Fruit fly (Drosophila melanogaster) whole organism, embryonic: ENCODE data around the gene CG13239.

Source experiments
- B-H2 ChIP-seq: fragments of 200-800 bp; sonication (Bioruptor generic); optimal IDR thresholded peaks from 2 replicates; lab custom pipeline; 2018; ENCODE audit warnings: missing biosample characterization, mild to moderate bottlenecking, missing genetic modification characterization
- CG10267 ChIP-seq: fragments of 200-800 bp; sonication (Bioruptor generic); optimal IDR thresholded peaks from 2 replicates; lab custom pipeline; 2018; ENCODE audit warnings: missing biosample characterization, mild to moderate bottlenecking, missing genetic modification characterization, moderate library complexity
- CG10431 ChIP-seq: fragments of 200-800 bp; sonication (Bioruptor generic); optimal IDR thresholded peaks from 3 replicates; lab custom pipeline; 2018; ENCODE audit warnings: missing biosample characterization, mild to moderate bottlenecking, missing genetic modification characterization
- CG10462 ChIP-seq: fragments of 200-800 bp; sonication (Bioruptor generic); optimal IDR thresholded peaks from 2 replicates; lab custom pipeline; 2016; ENCODE audit warnings: missing biosample characterization, missing genetic modification characterization
- CG13424 ChIP-seq: fragments of 200-800 bp; sonication (Bioruptor generic); optimal IDR thresholded peaks from 2 replicates; lab custom pipeline; 2019; ENCODE audit warnings: missing biosample characterization, mild to moderate bottlenecking, missing genetic modification characterization, moderate library complexity
- CG16863 ChIP-seq: fragments of 200-800 bp; sonication (Bioruptor generic); optimal IDR thresholded peaks from 3 replicates; lab custom pipeline; 2016; ENCODE audit warnings: missing biosample characterization, missing genetic modification characterization
- CG17612 ChIP-seq: fragments of 200-800 bp; sonication (Bioruptor generic); IDR thresholded peaks from 2 replicates; pipeline ENCODE4 v1.3.6; 2022; ENCODE audit warnings: missing biosample characterization, missing genetic modification characterization
- CG18764 ChIP-seq: fragments of 200-800 bp; sonication (Bioruptor generic); optimal IDR thresholded peaks from 3 replicates; lab custom pipeline; 2016; ENCODE audit warnings: missing biosample characterization, missing genetic modification characterization
- CG2116 ChIP-seq: fragments of 200-800 bp; sonication (Bioruptor generic); optimal IDR thresholded peaks from 3 replicates; lab custom pipeline; 2018; ENCODE audit warnings: missing biosample characterization, mild to moderate bottlenecking, missing genetic modification characterization
- CG30403 ChIP-seq: fragments of 200-800 bp; sonication (Bioruptor generic); optimal IDR thresholded peaks from 3 replicates; lab custom pipeline; 2016; ENCODE audit warnings: missing biosample characterization, missing genetic modification characterization
- CG3995 ChIP-seq: fragments of 200-800 bp; sonication (Bioruptor generic); optimal IDR thresholded peaks from 3 replicates; lab custom pipeline; 2016; ENCODE audit warnings: missing biosample characterization, missing genetic modification characterization
- CG4328 ChIP-seq: fragments of 200-800 bp; sonication (Bioruptor generic); optimal IDR thresholded peaks from 3 replicates; lab custom pipeline; 2017; ENCODE audit warnings: missing biosample characterization, missing genetic modification reagents, missing genetic modification characterization
- CG4854 ChIP-seq: fragments of 200-800 bp; sonication (Bioruptor generic); optimal IDR thresholded peaks from 2 replicates; lab custom pipeline; 2016; ENCODE audit warnings: missing biosample characterization, missing genetic modification characterization, inconsistent platforms
- CG5180 ChIP-seq: fragments of 200-800 bp; sonication (Bioruptor generic); optimal IDR thresholded peaks from 3 replicates; lab custom pipeline; 2017; ENCODE audit warnings: missing biosample characterization, missing genetic modification characterization, mild to moderate bottlenecking, moderate library complexity, missing genetic modification reagents
- CG6254 ChIP-seq: fragments of 200-800 bp; sonication (Bioruptor generic); optimal IDR thresholded peaks from 3 replicates; lab custom pipeline; 2017; ENCODE audit warnings: mild to moderate bottlenecking, missing biosample characterization, missing genetic modification reagents, missing genetic modification characterization
- CG7271 ChIP-seq: fragments of 200-800 bp; sonication (Bioruptor generic); optimal IDR thresholded peaks from 2 replicates; lab custom pipeline; 2018; ENCODE audit warnings: missing biosample characterization, mild to moderate bottlenecking, missing genetic modification characterization, moderate library complexity
- CG7372 ChIP-seq: fragments of 200-800 bp; sonication (Bioruptor generic); IDR thresholded peaks from 2 replicates; pipeline ENCODE4 v1.3.6; 2022; ENCODE audit warnings: missing biosample characterization, missing genetic modification characterization
- CG8089 ChIP-seq: fragments of 200-800 bp; sonication (Bioruptor generic); optimal IDR thresholded peaks from 3 replicates; lab custom pipeline; 2016; ENCODE audit warnings: missing biosample characterization, missing genetic modification characterization
- CG8388 ChIP-seq: fragments of 200-800 bp; sonication (Bioruptor generic); optimal IDR thresholded peaks from 2 replicates; lab custom pipeline; 2019; ENCODE audit warnings: missing biosample characterization, mild to moderate bottlenecking, missing genetic modification characterization, moderate library complexity
- CG8924 ChIP-seq: fragments of 200-800 bp; optimal IDR thresholded peaks from 3 replicates; lab custom pipeline; 2019; ENCODE audit warnings: missing biosample characterization, mild to moderate bottlenecking, missing genetic modification characterization, moderate library complexity
- CG9727 ChIP-seq: fragments of 200-800 bp; sonication (Bioruptor generic); optimal IDR thresholded peaks from 3 replicates; lab custom pipeline; 2017; ENCODE audit warnings: missing biosample characterization, mild to moderate bottlenecking, missing genetic modification characterization
- CG9797 ChIP-seq: fragments of 200-800 bp; sonication (Bioruptor generic); optimal IDR thresholded peaks from 3 replicates; lab custom pipeline; 2018; ENCODE audit warnings: missing biosample characterization, mild to moderate bottlenecking, missing genetic modification characterization
- Dll ChIP-seq: fragments of 200-800 bp; sonication (Bioruptor generic); IDR thresholded peaks from 4 replicates; pipeline ENCODE4 v1.3.6; 2022; ENCODE audit warnings: missing biosample characterization, missing genetic modification characterization; ENCODE audit not compliant: partially characterized antibody
- abd-A ChIP-seq: fragments of 200-800 bp; sonication (Bioruptor generic); optimal IDR thresholded peaks from 3 replicates; lab custom pipeline; 2019; ENCODE audit warnings: missing biosample characterization, mild to moderate bottlenecking, missing genetic modification characterization, moderate library complexity
- cad ChIP-seq: fragments of >200 bp; optimal IDR thresholded peaks from 2 replicates; lab custom pipeline; 2017; ENCODE audit warnings: missing biosample characterization, missing genetic modification characterization
- cato ChIP-seq: fragments of 200-800 bp; sonication (Bioruptor generic); optimal IDR thresholded peaks from 2 replicates; lab custom pipeline; 2016; ENCODE audit warnings: missing biosample characterization, missing genetic modification characterization, borderline replicate concordance
- chinmo ChIP-seq: fragments of 200-800 bp; sonication (Bioruptor generic); IDR thresholded peaks from 4 replicates; pipeline ENCODE4 v1.3.6; 2022; ENCODE audit warnings: missing biosample characterization, missing genetic modification characterization; ENCODE audit not compliant: partially characterized antibody
- dmrt99B ChIP-seq: fragments of 200-800 bp; sonication (Bioruptor generic); optimal IDR thresholded peaks from 2 replicates; lab custom pipeline; 2018; ENCODE audit warnings: missing biosample characterization, mild to moderate bottlenecking, missing genetic modification characterization, moderate library complexity
- en ChIP-seq: fragments of 200-800 bp; sonication (Bioruptor generic); optimal IDR thresholded peaks from 2 replicates; lab custom pipeline; 2016; ENCODE audit warnings: missing biosample characterization, missing genetic modification characterization
- eve ChIP-seq, 2 experiments: fragments of >200 bp; optimal IDR thresholded peaks; 2 replicates each; lab custom pipeline; 2017; ENCODE audit warnings: missing biosample characterization in 2 of 2, missing genetic modification characterization in 2 of 2
- exex ChIP-seq: fragments of 200-800 bp; sonication (Bioruptor generic); optimal IDR thresholded peaks from 4 replicates; lab custom pipeline; 2018; ENCODE audit warnings: missing biosample characterization, mild to moderate bottlenecking, missing genetic modification characterization, moderate library complexity
- hb ChIP-seq: fragments of 200-800 bp; sonication (Bioruptor generic); IDR thresholded peaks from 3 replicates; pipeline ENCODE4 v1.3.6; 2022; ENCODE audit warnings: missing biosample characterization, missing genetic modification characterization; ENCODE audit not compliant: partially characterized antibody
- hkb ChIP-seq, 2 experiments: fragments of 200-800 bp in 1 of 2; fragments of >200 bp in 1 of 2; sonication (Bioruptor generic) in 1 of 2; IDR thresholded peaks in 1 of 2; optimal IDR thresholded peaks in 1 of 2; 2 replicates each; pipeline versions ENCODE4 v1.3.6 to Lab custom; 2017 to 2022; ENCODE audit warnings: missing biosample characterization in 1 of 2, missing genetic modification characterization in 1 of 2
- inv ChIP-seq: fragments of 200-800 bp; sonication (Bioruptor generic); IDR thresholded peaks from 2 replicates; pipeline ENCODE4 v1.3.6; 2022; ENCODE audit warnings: missing biosample characterization, missing genetic modification characterization; ENCODE audit not compliant: partially characterized antibody
- jing ChIP-seq: fragments of 200-800 bp; sonication (Bioruptor generic); optimal IDR thresholded peaks from 2 replicates; lab custom pipeline; 2018; ENCODE audit warnings: missing biosample characterization, mild to moderate bottlenecking, missing genetic modification characterization
- lov ChIP-seq, 2 experiments: fragments of 200-800 bp in 1 of 2; fragments of >200 bp in 1 of 2; sonication (Bioruptor generic) in 1 of 2; IDR thresholded peaks in 1 of 2; optimal IDR thresholded peaks in 1 of 2; 2 replicates in 1 of 2; 3 replicates in 1 of 2; pipeline versions ENCODE4 v1.3.6 to Lab custom; 2017 to 2022; ENCODE audit warnings: missing biosample characterization in 1 of 2, missing genetic modification characterization in 1 of 2
- mirr ChIP-seq: fragments of 200-800 bp; sonication (Bioruptor generic); optimal IDR thresholded peaks from 3 replicates; lab custom pipeline; 2018; ENCODE audit warnings: missing biosample characterization, mild to moderate bottlenecking, missing genetic modification characterization
- oc ChIP-seq: fragments of 200-800 bp; sonication (Bioruptor generic); optimal IDR thresholded peaks from 2 replicates; lab custom pipeline; 2018; ENCODE audit warnings: missing biosample characterization, mild to moderate bottlenecking, missing genetic modification characterization, moderate library complexity
- otp ChIP-seq: fragments of 200-800 bp; sonication (Bioruptor generic); IDR thresholded peaks from 3 replicates; pipeline ENCODE4, ENCODE4 v1.3.6; 2022; ENCODE audit warnings: missing biosample characterization, missing genetic modification characterization
- pb ChIP-seq: fragments of 200-800 bp; sonication (Bioruptor generic); optimal IDR thresholded peaks from 3 replicates; lab custom pipeline; 2016; ENCODE audit warnings: missing biosample characterization, missing genetic modification characterization
- peb ChIP-seq: fragments of 200-800 bp; sonication (Bioruptor generic); IDR thresholded peaks from 2 replicates; pipeline ENCODE4 v1.3.6; 2022; ENCODE audit warnings: missing biosample characterization, missing genetic modification characterization
- pho ChIP-seq: fragments of 200-800 bp; sonication (Bioruptor generic); optimal IDR thresholded peaks from 2 replicates; lab custom pipeline; 2016; ENCODE audit warnings: missing biosample characterization, missing genetic modification characterization
- pros ChIP-seq: fragments of 200-800 bp; sonication (Bioruptor generic); optimal IDR thresholded peaks from 3 replicates; lab custom pipeline; 2019; ENCODE audit warnings: missing biosample characterization, mild to moderate bottlenecking, missing genetic modification characterization, moderate library complexity
- ro ChIP-seq: fragments of 200-800 bp; sonication (Bioruptor generic); IDR thresholded peaks from 2 replicates; pipeline ENCODE4 v1.3.6; 2022; ENCODE audit warnings: missing biosample characterization, missing genetic modification characterization
- slou ChIP-seq: fragments of 200-800 bp; sonication (Bioruptor generic); optimal IDR thresholded peaks from 3 replicates; lab custom pipeline; 2016; ENCODE audit warnings: missing biosample characterization, missing genetic modification characterization
- stwl ChIP-seq: fragments of 200-800 bp; sonication (Bioruptor generic); optimal IDR thresholded peaks from 3 replicates; lab custom pipeline; 2018; ENCODE audit warnings: missing biosample characterization, mild to moderate bottlenecking, missing genetic modification characterization, moderate library complexity
- ttk ChIP-seq: fragments of 200-800 bp; sonication (Bioruptor generic); IDR thresholded peaks from 2 replicates; pipeline ENCODE4 v2.1.2; 2022; ENCODE audit warnings: missing biosample characterization, missing genetic modification characterization
- twi ChIP-seq: fragments of 200-800 bp; optimal IDR thresholded peaks from 2 replicates; lab custom pipeline; 2019; ENCODE audit warnings: missing biosample characterization, mild to moderate bottlenecking, missing genetic modification characterization, moderate library complexity
- zen2 ChIP-seq: fragments of 200-800 bp; sonication (Bioruptor generic); IDR thresholded peaks from 3 replicates; pipeline ENCODE4 v1.3.6; 2022; ENCODE audit warnings: missing biosample characterization, missing genetic modification characterization; ENCODE audit not compliant: partially characterized antibody
- zfh2 ChIP-seq: fragments of 200-800 bp; sonication (Bioruptor generic); optimal IDR thresholded peaks from 2 replicates; lab custom pipeline; 2016; ENCODE audit warnings: missing biosample characterization, missing genetic modification characterization

Gene CG13239

dm6 chr3L:22883649-22884048 is 23.1 kb downstream of the CG13239 start (continued):
- TF ChIP-seq dmrt99B (peak; percentile 16), otp (GFP tag; lab: Robert Waterston, UW) (no peak), jing (GFP tag; lab: Kevin White, UChicago) (no peak), cad (GFP tag; lab: Kevin White, UChicago) (no peak), CG9797 (GFP tag; lab: Kevin White, UChicago) (no peak), cato (GFP tag; lab: Kevin White, UChicago) (no peak), CG18764 (GFP tag; lab: Kevin White, UChicago) (no peak), oc (tag; lab: Kevin White, UChicago) (no peak), CG4328 (no peak), en (GFP tag; lab: Kevin White, UChicago) (no peak), zfh2 (GFP tag; lab: Kevin White, UChicago) (no peak), ro (no peak), CG13424 (peak; percentile 9), CG10462 (no peak), CG8388 (no peak), CG10431 (GFP tag; lab: Kevin White, UChicago) (no peak), CG9727 (GFP tag; lab: Kevin White, UChicago) (no peak), CG7372 (GFP tag; lab: Robert Waterston, UW) (no peak), CG8924 (tag; lab: Kevin White, UChicago) (no peak), CG4854 (GFP tag; lab: Kevin White, UChicago) (no peak), lov (optimal IDR thresholded peaks at IDR 0.05; lab: Kevin White, UChicago) (no peak), lov (GFP tag; IDR thresholded peaks at IDR 0.05; lab: Robert Waterston, UW) (peak; percentile 10; the same call in 1 of the 3 replicates), CG30403 (no peak), CG8089 (GFP tag; lab: Kevin White, UChicago) (no peak), inv (no peak), pho (GFP tag; lab: Kevin White, UChicago) (no peak), peb (GFP tag; lab: Robert Waterston, UW) (no peak), twi (tag; lab: Kevin White, UChicago) (no peak), eve (GFP tag; optimal IDR thresholded peaks at IDR 0.05; lab: Kevin White, UChicago) (no peak), CG10267 (tag; lab: Kevin White, UChicago) (peak; percentile 12), CG16863 (no peak), B-H2 (no peak), slou (GFP tag; lab: Kevin White, UChicago) (no peak), stwl (tag; lab: Kevin White, UChicago) (no peak), pros (GFP tag; lab: Kevin White, UChicago) (no peak), Dll (GFP tag; lab: Robert Waterston, UW) (no peak), hkb (optimal IDR thresholded peaks at IDR 0.05; lab: Kevin White, UChicago) (no peak), hkb (GFP tag; IDR thresholded peaks at IDR 0.05; lab: Robert Waterston, UW) (no peak), CG5180 (GFP tag; lab: Kevin White, UChicago) (no peak), exex (no peak), CG7271 (tag; lab: Kevin White, UChicago) (no peak), CG6254 (GFP tag; lab: Kevin White, UChicago) (no peak), zen2 (no peak), hb (no peak), mirr (GFP tag; lab: Kevin White, UChicago) (no peak), ttk (no peak), CG17612 (no peak), pb (GFP tag; lab: Kevin White, UChicago) (no peak), CG3995 (GFP tag; lab: Kevin White, UChicago) (no peak), chinmo (GFP tag; lab: Robert Waterston, UW) (no peak), abd-A (tag; lab: Kevin White, UChicago) (no peak), CG2116 (GFP tag; lab: Kevin White, UChicago) (no peak)
